Worm (Caenorhabditis elegans): ENCODE measurements around the gene cng-3.
A peak's percentile ranks its signal among the peaks of the same experiment; 100 is the strongest.

Gene cng-3

ce11 chrIV:9485972-9486371, 5.1 kb upstream of the cng-3 start, which contains the start of gene sru-2:
sru-2 (plus strand) TSS chrIV:9486272.
- no peak for TF ChIP-seq nhr-77 (tag; optimal IDR thresholded peaks at IDR 0.05)
- TF ChIP-seq D1046.2 (GFP tag; IDR thresholded peaks at IDR 0.05) = no peak
- no peak for TF ChIP-seq nhr-76 (tag; optimal IDR thresholded peaks at IDR 0.05)
- TF ChIP-seq ZK546.5 (tag; optimal IDR thresholded peaks at IDR 0.05) = no peak
- no peak for TF ChIP-seq lin-1 (GFP tag; IDR thresholded peaks at IDR 0.05)
- no peak for TF ChIP-seq spr-1 (tag; optimal IDR thresholded peaks at IDR 0.05)
- TF ChIP-seq gei-8 (GFP tag; optimal IDR thresholded peaks at IDR 0.05) = no peak

- TF ChIP-seq lsy-2 (tag; optimal IDR thresholded peaks at IDR 0.05) (no peak), nhr-77 (tag; optimal IDR thresholded peaks at IDR 0.05) (no peak), lir-3 (tag; optimal IDR thresholded peaks at IDR 0.05) (no peak), unc-130 (GFP tag; optimal IDR thresholded peaks at IDR 0.05) (no peak), zfp-2 (tag; optimal IDR thresholded peaks at IDR 0.05) (no peak), lin-13 (GFP tag; optimal IDR thresholded peaks at IDR 0.05) (no peak), mdt-29 (GFP tag; IDR thresholded peaks at IDR 0.05) (no peak), vab-7 (GFP tag; IDR thresholded peaks at IDR 0.05) (no peak), dmd-8 (GFP tag; IDR thresholded peaks at IDR 0.05) (no peak), unc-39 (tag; optimal IDR thresholded peaks at IDR 0.05) (no peak), gei-8 (GFP tag; optimal IDR thresholded peaks at IDR 0.05) (no peak), zip-2 (tag; optimal IDR thresholded peaks at IDR 0.05) (no peak), egl-43 (GFP tag; IDR thresholded peaks at IDR 0.05) (no peak), sdz-12 (GFP tag; optimal IDR thresholded peaks at IDR 0.05) (no peak), Y5F2A.4 (GFP tag; optimal IDR thresholded peaks at IDR 0.05) (no peak), nhr-111 (GFP tag; optimal IDR thresholded peaks at IDR 0.05) (no peak), ztf-7 (tag; optimal IDR thresholded peaks at IDR 0.05) (no peak), pqm-1 (tag; optimal IDR thresholded peaks at IDR 0.05) (no peak), ZK337.2 (GFP tag; IDR thresholded peaks at IDR 0.05) (no peak), daf-8 (GFP tag; IDR thresholded peaks at IDR 0.05) (no peak)
Measured at ce11 chrIV:9485040-9485439, 4.2 kb upstream of the cng-3 start, which contains the start of gene gadr-2. gadr-2 (minus strand) TSS chrIV:9485140.

ce11 chrIV:9477135-9477928, 3.5 kb downstream of the cng-3 start, which contains the start of gene wrt-3:
wrt-3 (minus strand) TSS chrIV:9477456.
- peak; percentile 40 for TF ChIP-seq R02D3.7 (tag; optimal IDR thresholded peaks at IDR 0.05)
- TF ChIP-seq arid-1 (GFP tag; conservative IDR thresholded peaks at IDR 0.05) = peak; percentile 93
- TF ChIP-seq zfp-3 (GFP tag; conservative IDR thresholded peaks at IDR 0.05) = 0 out of 2 replicates have a peak, but pooled peaks have one; percentile 74
- TF ChIP-seq nhr-28 (tag; optimal IDR thresholded peaks at IDR 0.05) = peak; percentile 13
- peak; percentile 92 for TF ChIP-seq D1046.2 (GFP tag; IDR thresholded peaks at IDR 0.05)
- no peak for TF ChIP-seq dmd-6 (GFP tag; IDR thresholded peaks at IDR 0.05)
- TF ChIP-seq hlh-30 (tag; optimal IDR thresholded peaks at IDR 0.05; ENCODE audit: insufficient read depth) = no peak
- no peak; the same call in none of the 2 replicates for TF ChIP-seq lim-7 (GFP tag; IDR thresholded peaks at IDR 0.05)
- peak; percentile 90 for TF ChIP-seq gei-8 (GFP tag; optimal IDR thresholded peaks at IDR 0.05)
- TF ChIP-seq daf-19 (GFP tag; conservative IDR thresholded peaks at IDR 0.05) = peak; percentile 90
- TF ChIP-seq aha-1 (tag) = peak; percentile 86
- peak; percentile 76 for TF ChIP-seq nhr-48 (tag; optimal IDR thresholded peaks at IDR 0.05)
- no peak for TF ChIP-seq nhr-10 (tag; optimal IDR thresholded peaks at IDR 0.05)
- peak; percentile 96 for TF ChIP-seq snpc-1.2 (GFP tag; IDR thresholded peaks at IDR 0.05)
- TF ChIP-seq Y5F2A.4 (GFP tag; optimal IDR thresholded peaks at IDR 0.05) = peak; percentile 89
- peak; percentile 60 for TF ChIP-seq mxl-3 (GFP tag; optimal IDR thresholded peaks at IDR 0.05)
- peak; percentile 79; the same call in 1 of the 2 replicates for TF ChIP-seq zip-11 (GFP tag; IDR thresholded peaks at IDR 0.05)
- TF ChIP-seq ceh-32 (tag; optimal IDR thresholded peaks at IDR 0.05; ENCODE audit: poor library complexity) = peak; percentile 1
- no peak for TF ChIP-seq ztf-11 (tag; optimal IDR thresholded peaks at IDR 0.05)
- 0 out of 2 replicates have a peak, but pooled peaks have one; percentile 20 for TF ChIP-seq mxl-2 (GFP tag; conservative IDR thresholded peaks at IDR 0.05)
- TF ChIP-seq saeg-2 (GFP tag; IDR thresholded peaks at IDR 0.05) = no peak; the same call in 1 of the 2 replicates
- no peak for TF ChIP-seq set-16 (GFP tag; IDR thresholded peaks at IDR 0.05)
- peak; percentile 58 for TF ChIP-seq attf-4 (tag; optimal IDR thresholded peaks at IDR 0.05)
- peak; percentile 64 for TF ChIP-seq F10B5.3 (tag; optimal IDR thresholded peaks at IDR 0.05)
- TF ChIP-seq F44E2.7 (GFP tag; IDR thresholded peaks at IDR 0.05) = peak; percentile 97
- TF ChIP-seq ceh-44 (GFP tag; IDR thresholded peaks at IDR 0.05) = peak; percentile 88; the same call in 1 of the 2 replicates
